Worm (Caenorhabditis elegans): Measurements from ENCODE around the gene ttll-5.

Gene ttll-5

ce11 chrV:11552379-11552778 is 43.5 kb downstream of the ttll-5 start, which contains the start of gene srx-85:
TSS of gene srx-85 (plus strand) at chrV:11552679.
- TF ChIP-seq ceh-90 (tag; optimal IDR thresholded peaks at IDR 0.05) (no peak), dsc-1 (tag; optimal IDR thresholded peaks at IDR 0.05) (no peak), nhr-47 (tag; optimal IDR thresholded peaks at IDR 0.05) (no peak), xbp-1 (tag; optimal IDR thresholded peaks at IDR 0.05) (no peak), zip-4 (GFP tag; optimal IDR thresholded peaks at IDR 0.05) (no peak), ets-5 (GFP tag; IDR thresholded peaks at IDR 0.05) (no peak), fkh-4 (tag; optimal IDR thresholded peaks at IDR 0.05; ENCODE audit: borderline replicate concordance) (no peak), mdl-1 (tag; optimal IDR thresholded peaks at IDR 0.05) (no peak), nhr-19 (GFP tag; conservative IDR thresholded peaks at IDR 0.05) (no peak)

ce11 chrV:11554260-11554659 is 45.4 kb downstream of the ttll-5 start, which contains the start of gene duo-1:
TSS of gene duo-1 (plus strand) at chrV:11554630.
- TF ChIP-seq F16B12.6 (tag; optimal IDR thresholded peaks at IDR 0.05) (peak; percentile 23), ceh-82 (tag; optimal IDR thresholded peaks at IDR 0.05) (no peak), efl-1 (optimal IDR thresholded peaks at IDR 0.05) (peak in 1 of 2 experiments; percentile 57), efl-1 (GFP tag; optimal IDR thresholded peaks at IDR 0.05 in 1 of 2) (no peak), dpl-1 (GFP tag; optimal IDR thresholded peaks at IDR 0.05) (peak in 1 of 3 experiments; percentile 5)

Data from whole organism, L1 larva.